Fruit fly (Drosophila melanogaster) ovary, adult (tissue): ENCODE results near the gene IPIP.

Experiments used
- CG17801 ChIP-seq: fragments of 200-800 bp; optimal IDR thresholded peaks from 2 replicates; lab custom pipeline; 2019; ENCODE audit warnings: missing biosample characterization, mild to moderate bottlenecking, missing genetic modification characterization, moderate library complexity; ENCODE audit not compliant: partially characterized antibody

IPIP gene

DNA sequence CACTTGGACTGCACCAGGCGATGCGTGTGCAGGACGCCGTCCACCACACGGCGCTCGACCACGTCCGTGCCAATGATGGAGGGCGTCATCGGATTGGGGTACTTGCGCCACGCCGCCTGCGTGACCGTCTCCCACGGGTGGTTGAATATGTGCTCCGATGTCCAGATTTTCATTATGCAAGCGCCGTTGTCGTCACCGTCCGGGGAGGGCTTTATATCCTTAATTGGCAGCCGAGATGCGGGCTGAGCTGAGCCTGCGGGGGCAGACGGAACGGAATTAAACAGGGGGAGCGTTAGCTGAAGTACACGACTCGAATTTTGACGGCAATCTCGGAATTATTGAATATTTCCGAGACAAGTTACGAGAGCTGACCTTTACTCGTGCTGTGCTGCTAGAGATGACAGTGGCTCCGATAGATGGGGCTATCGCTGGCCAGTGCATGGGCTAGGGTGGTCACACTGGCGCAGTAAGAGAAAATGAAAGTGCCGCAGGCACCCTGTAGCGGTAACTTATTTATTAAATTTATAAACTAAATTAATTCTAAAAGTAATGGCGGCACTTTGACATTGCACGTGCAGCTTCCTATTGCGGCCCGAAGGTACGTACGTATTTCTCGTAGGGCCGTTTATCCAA lies at the start of gene IPIP:
Gene IPIP, plus strand, starts transcription at position 475 of the 633 bp plus-strand sequence.
- peak; percentile 75 for TF ChIP-seq CG17801

DNA sequence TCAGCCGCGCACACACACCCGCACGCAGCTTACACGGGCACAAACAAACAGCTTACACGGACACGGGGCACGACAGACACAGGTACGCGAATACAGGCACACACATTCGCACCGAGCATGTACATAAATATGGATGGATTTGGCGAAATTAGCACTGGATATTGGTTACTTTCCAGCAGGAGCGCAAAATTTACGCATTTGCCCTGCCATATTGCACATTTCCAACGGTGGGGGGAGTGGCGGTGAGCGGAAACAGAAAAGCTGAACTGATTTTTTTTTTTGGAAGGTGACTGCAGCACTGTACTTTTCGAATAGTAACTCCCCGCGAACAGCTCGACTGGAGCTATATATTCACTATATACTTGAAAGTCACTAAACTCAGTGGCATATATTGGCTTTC lies 49.4 kb upstream of the IPIP start:
- no peak for TF ChIP-seq CG17801

DNA sequence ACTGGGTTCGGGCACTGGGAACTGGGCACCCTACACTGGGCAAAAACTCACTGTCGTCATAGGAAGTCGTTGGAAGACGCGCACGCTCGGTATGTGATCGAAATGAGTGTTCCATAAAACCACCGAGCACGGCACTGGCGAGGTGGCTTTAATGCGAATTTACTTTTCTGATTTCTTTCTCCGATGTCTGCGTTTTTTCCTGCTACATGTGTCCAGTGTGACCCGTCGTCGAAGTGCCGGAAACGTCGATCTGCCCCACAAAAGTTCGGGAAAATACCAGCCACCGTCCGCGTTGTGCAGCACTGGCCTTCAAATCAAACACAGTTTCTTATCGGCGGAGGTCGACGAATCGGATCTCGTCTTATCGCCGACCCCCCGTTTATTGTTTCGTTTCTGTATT lies 48.6 kb upstream of the IPIP start, which contains the start of gene Kdm5:
Gene Kdm5, minus strand, starts transcription at position 255 of the 400 bp plus-strand sequence.
- TF ChIP-seq CG17801: peak; percentile 22

DNA sequence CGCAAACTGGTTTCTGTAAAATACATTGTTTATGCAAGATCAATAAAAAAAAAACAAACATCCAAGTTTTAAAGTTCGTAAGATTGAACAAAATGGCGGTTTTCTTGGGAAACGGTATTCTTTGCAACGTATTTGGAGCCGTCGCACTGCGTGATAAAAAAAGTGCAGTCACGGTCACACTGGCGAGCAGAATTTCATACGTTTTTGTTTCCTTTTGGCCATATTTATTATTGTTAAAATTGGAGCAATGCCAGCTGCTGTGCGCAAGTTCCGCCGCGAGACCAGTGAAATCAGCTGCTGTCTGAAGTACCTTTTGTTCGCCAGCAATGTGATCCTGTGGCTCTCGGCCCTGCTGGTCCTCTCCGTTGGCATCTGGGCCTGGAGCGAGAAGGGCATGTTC lies 47.7 kb upstream of the IPIP start, which contains the start of gene Tsp26A:
Gene Tsp26A, plus strand, starts transcription at position 164 of the 400 bp plus-strand sequence.
- TF ChIP-seq CG17801: no peak

DNA sequence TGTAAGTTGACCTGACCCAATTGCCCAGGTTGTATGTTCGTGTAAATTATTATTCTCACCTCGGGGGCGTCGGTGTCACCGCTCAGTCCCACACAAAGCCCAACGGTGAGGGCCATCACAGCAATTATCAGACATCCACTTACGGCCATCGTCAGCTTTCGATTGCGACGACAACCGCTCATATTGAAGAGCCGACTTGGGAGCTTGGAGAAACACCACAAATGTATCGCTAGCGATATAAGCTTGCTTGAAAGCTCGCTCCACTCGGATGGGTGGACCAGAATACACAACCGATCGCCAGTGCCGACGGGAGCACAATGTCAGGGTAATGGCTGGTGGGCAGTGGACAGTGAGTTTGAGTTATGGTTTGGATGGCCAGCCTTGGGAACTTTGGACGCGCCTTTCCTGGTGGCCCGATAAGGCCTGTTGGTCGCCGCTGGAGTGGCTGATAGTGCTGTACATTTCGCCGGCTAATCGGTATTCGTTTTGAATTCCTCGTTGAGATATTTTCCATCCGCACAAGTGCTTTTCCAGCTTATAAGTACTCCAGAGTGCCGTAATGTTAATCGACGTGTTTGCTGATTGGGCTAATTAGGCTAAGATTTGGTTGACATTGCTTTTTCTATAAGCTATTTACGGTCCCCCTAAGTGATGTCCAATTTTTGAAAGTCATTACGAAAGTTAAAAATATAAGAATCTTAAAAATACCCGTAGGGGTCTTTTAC lies 41.1 kb upstream of the IPIP start, which contains the start of gene Gal:
Gene Gal, minus strand, starts transcription at position 320 of the 725 bp plus-strand sequence.
- no peak for TF ChIP-seq CG17801

DNA sequence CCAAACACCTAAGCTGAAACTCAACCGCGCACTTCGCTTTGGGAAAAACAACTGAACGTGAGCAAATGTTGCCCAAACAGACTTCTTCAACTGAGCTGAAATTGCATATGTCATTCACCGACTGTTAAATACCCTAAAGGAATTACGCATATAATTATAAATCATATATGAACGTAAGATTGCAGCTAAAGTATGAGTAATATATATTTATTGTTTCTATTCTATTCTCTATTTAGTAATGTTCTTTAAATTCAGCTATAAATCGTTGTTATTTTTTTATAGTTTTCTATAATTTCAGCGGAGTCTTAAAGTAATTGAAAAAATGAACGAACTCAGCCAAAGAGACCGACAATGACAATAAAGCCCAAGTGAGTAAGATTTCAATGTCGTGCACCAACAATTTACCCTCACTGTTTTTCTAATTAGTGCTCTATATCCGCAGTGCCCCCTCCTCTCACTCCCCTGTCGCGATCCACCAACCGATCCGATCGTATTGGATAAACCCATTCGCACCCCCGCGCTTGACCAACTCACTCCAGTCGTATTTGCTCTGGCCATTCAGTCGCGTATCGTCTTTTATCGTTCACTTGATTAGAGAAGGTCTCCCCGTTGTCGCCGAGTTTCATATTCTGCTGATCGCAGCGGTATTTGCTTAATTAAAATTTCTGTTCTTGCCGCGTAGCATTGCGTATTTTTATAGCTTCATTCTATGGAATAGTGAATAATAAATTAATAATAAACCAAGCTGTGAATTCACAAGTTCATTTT lies 35.3 kb upstream of the IPIP start, which contains the start of gene CG9098:
Gene CG9098, minus strand, starts transcription at position 36 of the 768 bp plus-strand sequence.
- TF ChIP-seq CG17801: peak; percentile 68

DNA sequence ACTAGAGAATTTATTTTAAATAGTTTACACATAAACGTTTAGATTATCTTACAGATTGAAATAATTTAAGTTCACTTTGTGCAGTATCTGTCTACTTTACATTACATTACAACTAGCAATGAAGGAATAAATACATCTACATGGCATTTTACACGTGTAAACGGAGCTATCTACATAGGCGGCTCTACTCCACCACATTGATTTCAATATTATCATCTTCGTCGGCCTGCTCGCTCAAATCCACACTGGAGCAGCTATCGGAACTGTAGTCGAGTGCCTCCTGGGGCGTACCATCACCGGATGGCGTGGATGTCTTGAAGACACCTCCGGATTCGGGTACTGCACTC lies 34.8 kb upstream of the IPIP start:
- TF ChIP-seq CG17801: no peak

DNA sequence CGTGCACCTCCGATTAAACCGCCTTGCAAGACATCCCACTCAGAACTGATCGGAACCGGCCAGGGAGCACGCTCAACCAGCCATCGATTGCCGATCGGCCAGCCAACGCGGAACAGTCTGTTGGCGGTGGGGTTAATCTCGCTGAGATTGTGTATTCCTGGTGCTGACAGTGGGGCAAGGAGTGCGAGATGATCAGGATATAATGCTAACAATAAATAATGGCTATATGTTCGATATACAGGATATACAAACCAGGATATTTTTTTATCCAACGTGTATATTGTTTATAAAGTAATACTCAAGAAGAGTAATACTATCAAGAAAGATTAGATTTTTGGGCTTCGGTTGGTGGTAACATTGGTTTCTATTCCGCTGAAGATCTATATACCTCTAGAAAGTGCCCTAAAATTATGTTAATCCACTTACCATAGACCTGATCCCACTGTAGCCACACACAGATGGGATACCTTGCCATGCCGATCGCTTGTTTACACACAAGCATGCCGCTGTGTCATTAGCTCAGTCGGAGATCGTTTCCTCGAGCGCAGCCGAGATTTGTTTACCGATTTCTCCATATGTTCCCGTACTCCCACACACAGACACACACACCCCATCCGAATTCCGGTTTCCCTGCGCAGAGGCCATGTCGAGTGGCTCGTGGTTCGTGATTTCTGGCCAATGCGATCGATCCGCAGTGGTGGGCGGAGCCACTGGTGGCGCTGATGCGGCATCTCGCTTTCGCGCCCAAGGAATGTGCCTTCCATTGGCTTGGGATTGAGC lies 28.3 kb upstream of the IPIP start, which contains the start of gene H2.0:
Gene H2.0, minus strand, starts transcription at position 51 of the 780 bp plus-strand sequence.
- no peak for TF ChIP-seq CG17801

DNA sequence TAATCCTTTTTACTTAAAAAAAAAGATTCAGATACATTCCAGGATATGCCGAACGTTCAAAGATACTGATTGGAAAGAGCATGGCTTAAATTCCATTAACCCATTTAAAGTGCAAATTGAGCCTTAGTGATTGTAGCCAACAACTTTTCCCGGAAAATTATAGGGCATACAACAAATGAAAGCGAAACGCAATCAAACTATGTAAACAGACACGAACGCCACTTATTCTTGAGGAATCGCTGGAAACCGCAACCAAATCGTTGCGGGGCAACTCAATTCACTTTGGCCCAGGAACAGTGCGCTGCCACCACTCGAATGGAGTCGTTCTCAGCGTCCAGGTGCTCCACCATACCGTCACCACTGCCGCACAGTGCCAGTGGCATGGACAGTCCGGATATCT lies 27.3 kb upstream of the IPIP start, which contains the start of gene CG13996:
Gene CG13996, plus strand, starts transcription at position 301 of the 400 bp plus-strand sequence.
- TF ChIP-seq CG17801: no peak

DNA sequence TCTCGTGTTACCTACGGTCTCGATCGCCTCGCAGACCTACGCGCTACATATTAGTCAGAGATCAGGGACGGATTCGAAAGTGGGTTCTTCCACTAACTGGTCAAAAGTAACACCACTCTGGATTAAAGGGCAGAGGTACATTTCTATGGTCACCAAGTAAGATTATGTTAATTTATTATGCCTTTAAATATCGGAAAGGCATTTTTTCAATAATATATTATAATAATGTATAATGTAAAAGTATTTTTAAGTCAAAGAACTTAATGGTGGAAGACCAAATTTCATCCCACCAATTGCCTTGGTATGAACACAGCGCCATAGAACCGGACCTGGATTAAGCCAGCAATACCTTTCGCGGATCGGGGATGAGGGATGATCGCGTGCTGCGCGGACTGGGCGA lies 25.0 kb upstream of the IPIP start:
- no peak for TF ChIP-seq CG17801

DNA sequence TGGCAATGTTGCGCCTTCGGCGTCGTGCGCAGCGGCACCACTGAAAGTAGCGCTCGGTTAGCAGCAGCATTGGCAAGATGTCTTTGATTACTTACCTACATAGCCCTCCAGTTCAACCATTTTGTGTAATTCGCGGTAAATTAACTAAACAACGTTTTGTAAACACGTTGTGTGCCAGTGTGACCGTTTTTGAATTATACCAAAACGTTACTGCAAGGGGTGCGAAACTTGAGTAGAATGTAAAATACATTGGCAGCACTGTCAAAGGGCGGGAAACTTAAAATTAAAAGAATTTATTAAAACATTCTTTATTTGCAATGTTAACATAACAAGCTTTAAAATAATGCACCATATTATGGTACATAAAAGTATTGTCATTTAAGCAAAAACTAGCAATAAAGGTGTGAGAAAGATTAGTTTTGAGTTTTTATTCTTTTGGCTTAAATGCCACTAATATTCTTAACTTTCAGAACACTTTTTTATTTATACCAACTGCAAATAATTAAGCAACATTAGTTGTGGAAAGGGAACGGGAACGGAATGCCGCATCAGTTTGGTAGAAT lies 23.4 kb upstream of the IPIP start, which contains the start of gene CG9107:
Gene CG9107, minus strand, starts transcription at position 195 of the 563 bp plus-strand sequence.
- TF ChIP-seq CG17801: no peak

DNA sequence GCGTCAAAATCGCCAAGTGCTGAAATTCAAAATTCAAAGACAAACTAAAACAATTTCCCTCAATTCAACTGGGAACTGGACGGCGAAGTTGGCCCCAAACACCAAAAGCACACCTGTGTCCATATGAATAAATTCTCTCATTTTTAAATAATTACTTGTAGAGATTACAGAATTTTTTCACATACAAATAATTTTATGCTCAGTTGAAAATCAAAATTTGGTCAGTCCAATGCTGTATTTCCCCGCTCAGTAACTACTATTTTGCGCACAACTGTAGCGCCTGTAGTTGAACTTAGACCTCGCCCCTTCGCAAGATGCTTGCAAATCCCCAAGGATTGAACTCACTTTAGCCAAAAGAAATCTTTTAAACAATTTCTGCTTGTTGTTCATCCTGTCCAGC lies 19.1 kb upstream of the IPIP start:
- no peak for TF ChIP-seq CG17801

DNA sequence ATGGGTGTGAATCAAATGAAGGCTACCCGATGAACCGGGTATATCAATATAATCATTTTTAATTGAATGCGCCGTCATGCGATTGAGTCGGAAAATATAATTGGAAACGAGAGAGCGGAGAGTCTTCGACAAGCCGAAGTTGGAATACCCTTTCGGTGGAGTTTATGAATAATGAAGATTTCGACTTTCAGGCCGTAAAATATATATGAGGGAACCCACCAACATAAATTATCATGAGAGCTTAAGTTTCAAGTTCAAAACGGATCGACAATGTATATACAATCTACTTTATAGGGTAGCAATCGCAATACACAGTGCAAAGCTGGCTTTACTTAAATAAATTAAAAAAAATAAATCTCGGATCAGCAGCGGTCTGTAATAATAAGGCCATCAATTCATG lies 16.0 kb upstream of the IPIP start:
- TF ChIP-seq CG17801: no peak

DNA sequence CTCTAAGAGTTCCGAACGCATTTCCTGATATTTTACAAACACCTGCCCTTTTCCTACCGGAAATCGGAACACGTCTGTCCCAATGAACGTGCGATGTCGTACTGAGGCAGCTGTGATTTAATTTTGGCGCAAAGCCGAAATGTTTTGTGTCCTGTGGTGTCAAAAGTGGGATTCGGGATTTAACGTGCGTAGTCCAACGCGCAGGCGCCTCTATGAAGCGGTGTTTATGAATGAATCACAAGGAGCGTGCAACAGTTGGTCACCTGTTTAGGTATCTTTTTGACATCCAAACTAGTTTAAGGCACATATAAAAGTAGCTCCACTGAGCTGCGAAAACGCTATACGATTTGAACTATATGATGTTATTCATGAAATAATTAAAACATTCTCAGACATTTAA lies 13.5 kb upstream of the IPIP start, which contains the start of gene CG9109:
Gene CG9109, minus strand, starts transcription at position 80 of the 400 bp plus-strand sequence.
- no peak for TF ChIP-seq CG17801

DNA sequence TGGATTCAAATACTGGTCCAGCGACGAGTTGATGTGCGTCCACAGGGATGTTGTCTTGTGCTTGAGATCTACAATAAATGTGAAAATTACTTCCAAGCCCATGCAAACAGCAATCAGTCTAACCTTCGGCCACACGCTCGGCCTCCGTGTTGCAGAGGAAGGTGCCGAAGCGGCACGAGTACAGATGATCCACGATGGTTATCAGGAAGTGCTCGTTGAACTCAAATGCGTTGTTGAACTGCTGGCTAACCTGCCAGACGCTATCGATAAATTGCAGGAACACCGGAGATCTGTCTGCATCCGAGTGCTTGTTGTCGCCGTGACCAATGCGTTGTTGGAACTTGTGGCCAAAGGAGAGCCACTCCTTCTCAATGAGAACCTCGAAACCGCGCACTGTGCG lies 12.6 kb upstream of the IPIP start:
- no peak for TF ChIP-seq CG17801

DNA sequence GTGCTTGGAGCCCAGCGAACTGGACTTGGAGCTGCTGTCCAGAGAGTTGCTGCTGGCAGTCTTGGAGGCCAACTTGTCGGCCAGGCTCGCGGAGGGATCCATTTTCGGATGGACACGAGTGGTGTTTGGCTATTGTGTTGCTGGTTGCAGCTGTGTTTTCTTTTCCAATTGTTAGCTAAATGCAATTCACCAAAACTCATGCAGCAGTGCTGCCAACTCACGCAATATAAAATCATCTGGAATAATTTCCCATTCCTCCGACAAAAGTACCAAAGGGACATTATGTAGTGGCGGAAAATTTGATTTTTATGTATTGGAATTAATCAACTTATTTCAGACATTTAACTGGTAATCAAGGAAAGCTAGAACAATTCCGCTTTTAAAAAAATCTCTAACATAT lies 11.1 kb upstream of the IPIP start, which contains the start of gene mtm:
Gene mtm, minus strand, starts transcription at position 306 of the 400 bp plus-strand sequence.
- no peak for TF ChIP-seq CG17801
